Worm (Caenorhabditis elegans): ENCODE data around the gene F59B10.6.

F59B10.6 gene

ce11 chrII:10523583-10523982, 691 bp downstream of the F59B10.6 start, which contains the start of gene F59B10.5:
TSS of gene F59B10.5 (minus strand) at chrII:10523683.
- TF ChIP-seq dao-5 (tag; optimal IDR thresholded peaks at IDR 0.05), result no peak
- no peak for TF ChIP-seq him-1 (tag; optimal IDR thresholded peaks at IDR 0.05)
- TF ChIP-seq W03F9.2 (tag; optimal IDR thresholded peaks at IDR 0.05), result no peak

- TF ChIP-seq W03F9.2 (tag; optimal IDR thresholded peaks at IDR 0.05) (no peak), dao-5 (tag; optimal IDR thresholded peaks at IDR 0.05) (no peak), him-1 (tag; optimal IDR thresholded peaks at IDR 0.05) (no peak)
Measured at ce11 chrII:10523031-10523430, 1.2 kb downstream of the F59B10.6 start.

- TF ChIP-seq dao-5 (tag; optimal IDR thresholded peaks at IDR 0.05) (no peak), W03F9.2 (tag; optimal IDR thresholded peaks at IDR 0.05) (no peak), him-1 (tag; optimal IDR thresholded peaks at IDR 0.05) (no peak)
Measured at ce11 chrII:10519863-10520262, 4.4 kb downstream of the F59B10.6 start.

- no peak for TF ChIP-seq W03F9.2 (tag; optimal IDR thresholded peaks at IDR 0.05)
- no peak for TF ChIP-seq him-1 (tag; optimal IDR thresholded peaks at IDR 0.05)
- TF ChIP-seq dao-5 (tag; optimal IDR thresholded peaks at IDR 0.05), result no peak
Measured at ce11 chrII:10519017-10519416, 5.3 kb downstream of the F59B10.6 start, which contains the start of gene F59B10.4. TSS of gene F59B10.4 (minus strand) at chrII:10519117.

- no peak for TF ChIP-seq him-1 (tag; optimal IDR thresholded peaks at IDR 0.05)
- no peak for TF ChIP-seq W03F9.2 (tag; optimal IDR thresholded peaks at IDR 0.05)
- TF ChIP-seq dao-5 (tag; optimal IDR thresholded peaks at IDR 0.05), result no peak
Measured at ce11 chrII:10516375-10516774, 7.9 kb downstream of the F59B10.6 start.

ce11 chrII:10515422-10515821, 8.9 kb downstream of the F59B10.6 start:
- no peak for TF ChIP-seq dao-5 (tag; optimal IDR thresholded peaks at IDR 0.05)
- TF ChIP-seq W03F9.2 (tag; optimal IDR thresholded peaks at IDR 0.05), result no peak
- no peak for TF ChIP-seq him-1 (tag; optimal IDR thresholded peaks at IDR 0.05)

ce11 chrII:10513377-10513776, 10.9 kb downstream of the F59B10.6 start:
- TF ChIP-seq him-1 (tag; optimal IDR thresholded peaks at IDR 0.05) (no peak), W03F9.2 (tag; optimal IDR thresholded peaks at IDR 0.05) (no peak), dao-5 (tag; optimal IDR thresholded peaks at IDR 0.05) (no peak)

- TF ChIP-seq W03F9.2 (tag; optimal IDR thresholded peaks at IDR 0.05) (no peak), dao-5 (tag; optimal IDR thresholded peaks at IDR 0.05) (no peak), him-1 (tag; optimal IDR thresholded peaks at IDR 0.05) (no peak)
Measured at ce11 chrII:10510242-10510641, 14.0 kb downstream of the F59B10.6 start, which contains the start of gene F59B10.3. TSS of gene F59B10.3 (plus strand) at chrII:10510542.

- TF ChIP-seq dao-5 (tag; optimal IDR thresholded peaks at IDR 0.05) (no peak), W03F9.2 (tag; optimal IDR thresholded peaks at IDR 0.05) (no peak), him-1 (tag; optimal IDR thresholded peaks at IDR 0.05) (no peak)
Measured at ce11 chrII:10509746-10510145, 14.5 kb downstream of the F59B10.6 start, which contains the start of gene F59B10.2. TSS of gene F59B10.2 (minus strand) at chrII:10509846.

ce11 chrII:10507906-10508305, 16.4 kb downstream of the F59B10.6 start:
- TF ChIP-seq him-1 (tag; optimal IDR thresholded peaks at IDR 0.05) (no peak), dao-5 (tag; optimal IDR thresholded peaks at IDR 0.05) (no peak), W03F9.2 (tag; optimal IDR thresholded peaks at IDR 0.05) (no peak)

ce11 chrII:10505949-10506348, 18.3 kb downstream of the F59B10.6 start:
- TF ChIP-seq him-1 (tag; optimal IDR thresholded peaks at IDR 0.05), result no peak
- no peak for TF ChIP-seq dao-5 (tag; optimal IDR thresholded peaks at IDR 0.05)
- TF ChIP-seq W03F9.2 (tag; optimal IDR thresholded peaks at IDR 0.05), result no peak

ce11 chrII:10504729-10505128, 19.5 kb downstream of the F59B10.6 start:
- TF ChIP-seq dao-5 (tag; optimal IDR thresholded peaks at IDR 0.05), result no peak
- no peak for TF ChIP-seq W03F9.2 (tag; optimal IDR thresholded peaks at IDR 0.05)
- no peak for TF ChIP-seq him-1 (tag; optimal IDR thresholded peaks at IDR 0.05)

ce11 chrII:10502491-10503063, 21.7 kb downstream of the F59B10.6 start, which contains the start of gene myrf-1:
TSS of gene myrf-1 (minus strand) at chrII:10502541.
- TF ChIP-seq W03F9.2 (tag; optimal IDR thresholded peaks at IDR 0.05) (peak; percentile 52), dao-5 (tag; optimal IDR thresholded peaks at IDR 0.05) (peak; percentile 56), him-1 (tag; optimal IDR thresholded peaks at IDR 0.05) (peak; percentile 63)

- TF ChIP-seq W03F9.2 (tag; optimal IDR thresholded peaks at IDR 0.05) (no peak), dao-5 (tag; optimal IDR thresholded peaks at IDR 0.05) (no peak), him-1 (tag; optimal IDR thresholded peaks at IDR 0.05) (no peak)
Measured at ce11 chrII:10501578-10501977, 22.7 kb downstream of the F59B10.6 start.

- TF ChIP-seq W03F9.2 (tag; optimal IDR thresholded peaks at IDR 0.05) (no peak), him-1 (tag; optimal IDR thresholded peaks at IDR 0.05) (no peak), dao-5 (tag; optimal IDR thresholded peaks at IDR 0.05) (no peak)
Measured at ce11 chrII:10500674-10501073, 23.6 kb downstream of the F59B10.6 start.
